Fruit fly (Drosophila melanogaster) whole organism, larva: ENCODE measurements around the gene TkR99D.
A peak's percentile ranks its signal among the peaks of the same experiment; 100 is the strongest.

ENCODE experiments used
- noc ChIP-seq: fragments of 200-800 bp; sonication (Bioruptor generic); optimal IDR thresholded peaks from 3 replicates; lab custom pipeline; 2019; ENCODE audit warnings: missing biosample characterization, mild to moderate bottlenecking, missing genetic modification characterization, moderate library complexity

The TkR99D gene

DNA sequence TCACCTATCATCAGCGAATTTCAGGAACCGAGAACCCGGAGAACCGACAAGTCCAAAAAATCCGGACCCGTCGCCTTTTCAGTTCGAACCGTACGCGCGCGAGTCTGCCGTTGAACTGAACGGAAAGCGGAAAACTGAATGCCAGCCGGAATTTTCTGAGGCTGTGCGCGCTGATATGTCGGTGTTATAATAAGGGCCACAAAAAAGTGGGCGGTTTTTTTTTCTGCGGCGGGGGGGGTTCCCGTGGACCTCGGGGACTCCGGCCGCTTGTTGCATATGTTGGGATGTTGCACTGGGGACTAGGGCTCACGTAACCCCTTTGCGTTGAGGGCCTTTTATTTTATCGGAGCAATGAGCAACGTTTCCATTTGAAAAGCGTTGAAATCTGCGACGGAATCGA lies at the start of gene TkR99D:
TkR99D (minus strand) TSS at position 101 of the 400 bp plus-strand sequence.
- no peak for TF ChIP-seq noc (tag; lab: Kevin White, UChicago)

DNA sequence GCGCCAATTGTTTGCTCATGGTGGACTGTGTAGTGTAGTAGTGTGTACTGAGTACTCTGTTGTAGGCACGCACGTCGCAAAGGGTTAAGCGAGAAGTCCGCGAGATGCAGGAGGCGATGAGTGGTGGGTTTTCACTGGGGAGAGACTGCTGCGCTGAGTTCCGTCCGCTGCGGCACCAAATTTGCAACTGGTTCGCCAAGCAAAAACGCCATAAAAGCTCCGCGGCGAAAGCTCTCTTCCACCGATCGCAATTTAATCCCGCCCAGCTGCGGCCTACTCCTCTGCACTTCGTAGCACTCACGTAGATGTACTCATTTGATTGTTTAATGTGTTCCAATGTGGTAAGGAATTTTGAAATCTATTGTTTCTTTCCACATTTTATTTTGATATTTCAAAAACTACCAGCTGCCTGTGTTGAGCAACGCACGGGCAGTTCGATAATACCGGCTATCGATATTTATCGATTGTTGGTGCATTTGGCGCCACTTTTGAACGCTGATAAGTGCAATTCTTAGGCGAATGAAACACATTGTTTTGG lies 45.8 kb upstream of the TkR99D start, which contains the start of gene CG7920:
CG7920 (minus strand) TSS at position 308 of the 538 bp plus-strand sequence.
- peak; percentile 42 for TF ChIP-seq noc (tag; lab: Kevin White, UChicago)

- no peak for TF ChIP-seq noc (tag; lab: Kevin White, UChicago)
Observed at dm6 chr3R:30014480-30014879, 45.2 kb upstream of the TkR99D start.

DNA sequence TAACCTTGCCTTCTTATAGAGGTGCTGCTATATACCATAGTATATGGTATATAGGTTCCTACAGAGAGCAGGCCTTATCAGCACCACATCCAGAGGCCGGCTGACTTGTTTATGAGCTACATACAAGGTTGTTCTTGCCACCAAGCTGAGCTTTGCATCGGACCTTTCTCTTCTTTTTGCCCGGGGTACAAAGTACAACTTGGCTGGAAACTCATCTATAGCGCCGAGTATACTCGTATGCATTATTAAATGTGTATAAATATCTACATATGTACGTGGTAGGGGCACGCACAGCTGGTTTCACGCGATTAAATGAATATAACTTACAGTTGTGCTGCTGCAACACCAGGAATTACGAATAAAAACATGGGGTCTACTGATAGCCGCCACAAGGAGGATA lies 44.7 kb upstream of the TkR99D start:
- TF ChIP-seq noc (tag; lab: Kevin White, UChicago), result no peak

dm6 chr3R:30012602-30013489 lies 43.6 kb upstream of the TkR99D start:
- peak; percentile 71 for TF ChIP-seq noc (tag; lab: Kevin White, UChicago)

- no peak for TF ChIP-seq noc (tag; lab: Kevin White, UChicago)
Observed at dm6 chr3R:30009173-30009572, 39.9 kb upstream of the TkR99D start, which contains the start of gene CG7912. Gene CG7912 (minus strand): TSS chr3R:30009189.

DNA sequence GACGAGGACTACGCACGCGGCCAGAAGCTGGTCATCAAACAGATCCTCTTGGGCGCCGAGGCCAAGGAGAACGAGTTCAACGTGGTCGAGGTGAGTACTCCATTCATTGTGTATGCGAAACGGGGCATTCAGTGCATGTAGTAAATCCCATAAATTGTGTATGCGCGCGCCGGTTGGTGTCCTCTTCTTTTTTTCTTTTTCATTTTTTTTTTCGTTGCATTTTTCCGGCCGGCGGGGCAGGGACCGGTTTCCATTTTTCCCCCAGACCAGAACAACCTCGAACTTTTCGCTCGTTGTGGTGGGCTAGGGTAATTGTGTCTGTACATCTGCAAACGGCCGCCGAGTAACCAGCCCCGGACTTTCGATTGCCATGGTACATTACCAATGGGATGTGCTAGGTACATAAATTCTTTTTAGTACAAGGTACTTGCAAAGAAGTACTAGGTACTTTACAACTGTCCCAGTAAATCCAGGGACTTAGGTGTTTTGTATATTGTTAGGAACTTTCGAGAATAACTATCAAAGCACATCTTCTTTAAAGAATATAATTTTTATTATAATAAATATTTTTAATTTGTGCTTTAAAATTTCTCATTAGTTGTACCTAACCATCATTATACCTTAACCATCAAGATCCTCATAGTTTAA lies 36.2 kb upstream of the TkR99D start:
- TF ChIP-seq noc (tag; lab: Kevin White, UChicago), result no peak

- TF ChIP-seq noc (tag; lab: Kevin White, UChicago), result peak; percentile 34
Observed at dm6 chr3R:30004648-30005047, 35.4 kb upstream of the TkR99D start, which contains the start of the genes Nlp and Nph. Gene Nlp (plus strand): TSS chr3R:30004785. Gene Nph (minus strand): TSS chr3R:30004861.

- no peak for TF ChIP-seq noc (tag; lab: Kevin White, UChicago)
Observed at dm6 chr3R:30000286-30000685, 31.0 kb upstream of the TkR99D start, which contains the start of gene Tace. Gene Tace (plus strand): TSS chr3R:30000530.

dm6 chr3R:29999495-29999894 lies 30.2 kb upstream of the TkR99D start, which contains the start of gene CG34298:
Gene CG34298 (plus strand): TSS chr3R:29999795.
- no peak for TF ChIP-seq noc (tag; lab: Kevin White, UChicago)

DNA sequence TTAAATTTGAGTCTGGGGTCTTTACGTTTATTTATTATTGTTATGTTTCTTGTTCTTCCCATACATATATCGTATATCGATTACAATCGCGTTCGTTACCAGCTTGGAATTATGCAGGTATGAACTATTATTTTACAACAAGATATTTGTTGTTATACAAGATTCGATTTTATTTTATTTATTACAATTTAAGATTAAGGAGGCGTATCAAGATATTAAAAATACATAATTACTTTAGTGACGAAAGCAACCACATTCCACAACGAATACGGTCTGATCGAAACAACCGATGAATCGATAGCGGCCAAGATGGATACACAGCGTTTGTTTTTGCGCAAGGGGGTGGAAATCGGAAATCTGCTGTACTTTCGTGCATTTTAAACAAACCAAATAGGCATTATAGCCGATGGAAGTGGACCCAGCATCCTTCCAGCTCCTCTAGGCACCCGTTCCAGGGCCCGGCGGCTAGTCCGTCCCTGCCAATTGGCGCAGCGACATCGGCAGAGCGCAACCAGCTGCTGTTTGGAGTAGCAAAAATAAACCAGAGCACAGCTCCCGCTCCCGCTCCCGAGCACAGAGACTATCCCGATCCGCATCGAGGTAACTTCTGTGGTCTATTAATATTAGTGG lies 28.5 kb upstream of the TkR99D start, which contains the start of the genes CG15525 and CG11504:
CG15525 (minus strand) TSS at position 70 of the 630 bp plus-strand sequence.
CG11504 (plus strand) TSS at position 294 of the 630 bp plus-strand sequence.
- no peak for TF ChIP-seq noc (tag; lab: Kevin White, UChicago)

DNA sequence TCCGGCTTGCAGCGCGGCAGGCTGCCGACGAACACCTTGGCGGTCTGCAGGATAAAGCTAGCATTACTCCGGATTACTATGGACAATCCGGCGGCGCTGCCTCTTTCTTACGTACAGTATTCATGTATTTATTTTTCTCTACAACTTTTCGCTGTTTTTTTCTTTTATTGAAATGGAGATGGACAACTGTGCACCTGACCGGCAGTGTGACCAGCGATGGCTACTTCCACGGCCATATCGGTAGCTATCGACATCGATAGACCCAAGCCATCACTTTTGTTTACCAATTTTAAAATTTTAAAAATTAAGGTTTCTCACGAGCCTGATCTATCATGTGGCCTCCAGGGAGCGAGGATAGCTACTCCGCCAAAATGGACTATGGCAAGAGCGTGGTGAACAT lies 25.8 kb upstream of the TkR99D start, which contains the start of the genes CG7903 and Sas-6:
CG7903 (minus strand) TSS at position 197 of the 400 bp plus-strand sequence.
Sas-6 (plus strand) TSS at position 323 of the 400 bp plus-strand sequence.
- TF ChIP-seq noc (tag; lab: Kevin White, UChicago), result no peak

DNA sequence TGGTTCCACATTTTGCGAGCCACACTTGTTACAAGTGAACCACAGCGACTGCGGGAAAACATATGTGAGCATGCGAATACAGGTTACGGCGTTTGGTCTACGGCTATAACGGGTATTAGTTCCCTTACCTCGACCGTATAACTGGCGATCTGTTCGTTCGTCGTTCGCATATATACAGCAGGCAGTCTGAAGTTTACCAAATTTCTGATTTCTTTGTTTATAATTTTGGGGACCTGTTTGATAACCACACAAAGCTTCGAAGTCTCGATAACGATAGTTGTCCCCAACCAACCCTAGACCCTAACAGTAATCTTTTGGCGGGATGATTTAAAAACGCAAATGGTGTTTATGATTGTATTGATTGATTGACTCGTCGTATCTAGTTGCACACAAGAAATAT lies 23.9 kb upstream of the TkR99D start, which contains the start of gene Acph-1:
Acph-1 (minus strand) TSS at position 278 of the 400 bp plus-strand sequence.
- no peak for TF ChIP-seq noc (tag; lab: Kevin White, UChicago)

- no peak for TF ChIP-seq noc (tag; lab: Kevin White, UChicago)
Observed at dm6 chr3R:29990681-29991080, 21.4 kb upstream of the TkR99D start.

- no peak for TF ChIP-seq noc (tag; lab: Kevin White, UChicago)
Observed at dm6 chr3R:29985219-29985618, 16.0 kb upstream of the TkR99D start.
